Worm (Caenorhabditis elegans) whole organism, L3 larva: Measurements from ENCODE around the gene grl-29.
A peak's percentile ranks its signal among the peaks of the same experiment; 100 is the strongest.

Experiments
- R02D3.7 ChIP-seq: fragments of 150-350 bp; optimal IDR thresholded peaks from 2 replicates; lab custom pipeline; 2014; ENCODE audit warnings: missing biosample characterization, missing genetic modification characterization
- ZK546.5 ChIP-seq: sonication (generic microtip); optimal IDR thresholded peaks from 2 replicates; lab custom pipeline; 2017; ENCODE audit warnings: missing biosample characterization, missing genetic modification characterization
- aly-2 ChIP-seq: fragments of 150-350 bp; optimal IDR thresholded peaks from 2 replicates; lab custom pipeline; 2014; ENCODE audit warnings: missing biosample characterization, missing genetic modification characterization
- ama-1 ChIP-seq: fragments of 150-350 bp; optimal IDR thresholded peaks from 2 replicates; lab custom pipeline; 2018
- ceh-16 ChIP-seq: sonication (generic microtip); optimal IDR thresholded peaks from 2 replicates; lab custom pipeline; 2017; ENCODE audit warnings: missing biosample characterization, missing genetic modification characterization
- ceh-28 ChIP-seq: fragments of 150-350 bp; optimal IDR thresholded peaks from 2 replicates; lab custom pipeline; 2014; ENCODE audit warnings: missing biosample characterization, missing genetic modification reagents, missing genetic modification characterization
- ceh-82 ChIP-seq: fragments of 150-350 bp; optimal IDR thresholded peaks from 2 replicates; lab custom pipeline; 2014; ENCODE audit warnings: missing biosample characterization, missing genetic modification characterization
- ceh-9 ChIP-seq: sonication (generic microtip); optimal IDR thresholded peaks from 2 replicates; lab custom pipeline; 2018; ENCODE audit warnings: missing biosample characterization, missing genetic modification characterization
- daf-12 ChIP-seq: fragments of 150-350 bp; optimal IDR thresholded peaks from 2 replicates; lab custom pipeline; 2014; ENCODE audit warnings: missing biosample characterization, missing genetic modification reagents, missing genetic modification characterization
- egl-27 ChIP-seq: sonication (generic microtip); optimal IDR thresholded peaks from 4 replicates; lab custom pipeline; 2017; ENCODE audit warnings: missing biosample characterization, missing genetic modification reagents, missing genetic modification characterization
- egl-5 ChIP-seq: fragments of 150-350 bp; optimal IDR thresholded peaks from 2 replicates; lab custom pipeline; 2017; ENCODE audit warnings: missing biosample characterization, missing genetic modification reagents, missing genetic modification characterization, inconsistent platforms
- elt-1 ChIP-seq: fragments of 150-350 bp; optimal IDR thresholded peaks from 2 replicates; lab custom pipeline; 2014; ENCODE audit warnings: missing biosample characterization, missing genetic modification characterization
- elt-2 ChIP-seq: sonication (generic microtip); optimal IDR thresholded peaks from 2 replicates; lab custom pipeline; 2016; ENCODE audit warnings: missing genetic modification reagents, mild to moderate bottlenecking, missing genetic modification characterization, missing compliant biosample characterization
- elt-3 ChIP-seq, 3 experiments: fragments of 150-350 bp in 1 of 3; sonication (generic microtip) in 2 of 3; optimal IDR thresholded peaks; 2 replicates in 2 of 3; 4 replicates in 1 of 3; lab custom pipeline; 2014 to 2017; ENCODE audit warnings: missing biosample characterization in 3 of 3, missing genetic modification characterization in 3 of 3
- eor-1 ChIP-seq, 2 experiments: fragments of 150-350 bp; optimal IDR thresholded peaks; 2 replicates each; lab custom pipeline; 2014 to 2018; ENCODE audit warnings: missing biosample characterization in 2 of 2, missing genetic modification characterization in 2 of 2
- fkh-10 ChIP-seq: sonication (generic microtip); optimal IDR thresholded peaks from 2 replicates; lab custom pipeline; 2017; ENCODE audit warnings: missing biosample characterization, missing genetic modification reagents, missing genetic modification characterization
- fkh-2 ChIP-seq: fragments of 150-350 bp; optimal IDR thresholded peaks from 2 replicates; lab custom pipeline; 2014; ENCODE audit warnings: missing biosample characterization, missing genetic modification reagents, missing genetic modification characterization
- fos-1 ChIP-seq: fragments of 150-350 bp; optimal IDR thresholded peaks from 2 replicates; lab custom pipeline; 2014; ENCODE audit warnings: missing biosample characterization, missing genetic modification characterization
- hmg-11 ChIP-seq: sonication (generic microtip); optimal IDR thresholded peaks from 2 replicates; lab custom pipeline; 2016; ENCODE audit warnings: missing genetic modification characterization, missing compliant biosample characterization
- jun-1 ChIP-seq: fragments of 150-350 bp; optimal IDR thresholded peaks from 2 replicates; lab custom pipeline; 2014; ENCODE audit warnings: missing biosample characterization, missing genetic modification reagents, missing genetic modification characterization
- lin-15B ChIP-seq: fragments of 150-350 bp; optimal IDR thresholded peaks from 2 replicates; lab custom pipeline; 2014; ENCODE audit warnings: missing biosample characterization, missing genetic modification characterization
- lin-39 ChIP-seq: fragments of 150-350 bp; optimal IDR thresholded peaks from 2 replicates; lab custom pipeline; 2018; ENCODE audit warnings: missing biosample characterization, missing genetic modification reagents, missing genetic modification characterization
- lsy-12 ChIP-seq: sonication (generic microtip); optimal IDR thresholded peaks from 2 replicates; lab custom pipeline; 2016; ENCODE audit warnings: mild to moderate bottlenecking, missing genetic modification characterization, missing compliant biosample characterization
- mdl-1 ChIP-seq: fragments of 150-350 bp; optimal IDR thresholded peaks from 2 replicates; lab custom pipeline; 2014; ENCODE audit warnings: missing biosample characterization, missing genetic modification characterization
- mml-1 ChIP-seq: fragments of 150-350 bp; sonication (generic microtip); optimal IDR thresholded peaks from 3 replicates; lab custom pipeline; 2014; ENCODE audit warnings: missing biosample characterization, missing genetic modification characterization
- nfya-1 ChIP-seq: sonication (generic microtip); optimal IDR thresholded peaks from 2 replicates; lab custom pipeline; 2017; ENCODE audit warnings: missing genetic modification characterization, mild to moderate bottlenecking, missing compliant biosample characterization, antibody characterized with exemption, moderate library complexity; ENCODE audit not compliant: insufficient read depth
- nhr-11 ChIP-seq: fragments of 150-350 bp; optimal IDR thresholded peaks from 2 replicates; lab custom pipeline; 2014; ENCODE audit warnings: missing biosample characterization, missing genetic modification characterization
- nhr-12 ChIP-seq: fragments of 150-350 bp; optimal IDR thresholded peaks from 2 replicates; lab custom pipeline; 2014; ENCODE audit warnings: missing biosample characterization, missing genetic modification characterization
- nhr-23 ChIP-seq: fragments of 150-350 bp; optimal IDR thresholded peaks from 2 replicates; lab custom pipeline; 2014; ENCODE audit warnings: missing biosample characterization, missing genetic modification reagents, missing genetic modification characterization
- nhr-237 ChIP-seq: fragments of 150-350 bp; optimal IDR thresholded peaks from 2 replicates; lab custom pipeline; 2014; ENCODE audit warnings: missing biosample characterization, missing genetic modification characterization
- nhr-25 ChIP-seq: sonication (generic microtip); optimal IDR thresholded peaks from 2 replicates; lab custom pipeline; 2017; ENCODE audit warnings: missing biosample characterization, missing genetic modification characterization
- nhr-28 ChIP-seq: fragments of 150-350 bp; optimal IDR thresholded peaks from 2 replicates; lab custom pipeline; 2014; ENCODE audit warnings: missing biosample characterization, missing genetic modification characterization
- nhr-43 ChIP-seq: sonication (generic microtip); optimal IDR thresholded peaks from 2 replicates; lab custom pipeline; 2016; ENCODE audit warnings: mild to moderate bottlenecking, missing genetic modification characterization, missing compliant biosample characterization; ENCODE audit not compliant: poor library complexity, severe bottlenecking
- nhr-67 ChIP-seq: fragments of 150-350 bp; optimal IDR thresholded peaks from 2 replicates; lab custom pipeline; 2014; ENCODE audit warnings: missing biosample characterization, missing genetic modification characterization
- nhr-76 ChIP-seq: fragments of 150-350 bp; sonication (generic microtip); optimal IDR thresholded peaks from 5 replicates; lab custom pipeline; 2014; ENCODE audit warnings: missing biosample characterization, missing genetic modification characterization
- nhr-77 ChIP-seq: fragments of 150-350 bp; optimal IDR thresholded peaks from 2 replicates; lab custom pipeline; 2014; ENCODE audit warnings: missing biosample characterization, missing genetic modification characterization
- pha-4 ChIP-seq: fragments of 150-350 bp; optimal IDR thresholded peaks from 2 replicates; lab custom pipeline; 2014; ENCODE audit warnings: missing biosample characterization, missing genetic modification reagents, missing genetic modification characterization
- pqm-1 ChIP-seq: fragments of 150-350 bp; optimal IDR thresholded peaks from 2 replicates; lab custom pipeline; 2017; ENCODE audit warnings: missing biosample characterization, missing genetic modification characterization, inconsistent platforms
- sea-2 ChIP-seq: fragments of 150-350 bp; sonication (generic microtip); optimal IDR thresholded peaks from 4 replicates; lab custom pipeline; 2014; ENCODE audit warnings: missing biosample characterization, missing genetic modification reagents, missing genetic modification characterization
- skn-1 ChIP-seq: fragments of 150-350 bp; optimal IDR thresholded peaks from 2 replicates; lab custom pipeline; 2014; ENCODE audit warnings: missing biosample characterization, missing genetic modification characterization
- snpc-4 ChIP-seq: fragments of 150-350 bp; optimal IDR thresholded peaks from 2 replicates; lab custom pipeline; 2014; ENCODE audit warnings: missing biosample characterization, missing genetic modification characterization
- tbx-2 ChIP-seq: sonication (generic microtip); optimal IDR thresholded peaks from 2 replicates; lab custom pipeline; 2016; ENCODE audit warnings: mild to moderate bottlenecking, missing genetic modification characterization, missing compliant biosample characterization
- unc-39 ChIP-seq: sonication (generic microtip); optimal IDR thresholded peaks from 4 replicates; lab custom pipeline; 2017; ENCODE audit warnings: missing biosample characterization, missing genetic modification characterization
- unc-62 ChIP-seq: fragments of 150-350 bp; sonication (generic microtip); optimal IDR thresholded peaks from 4 replicates; lab custom pipeline; 2014; ENCODE audit warnings: missing biosample characterization, missing genetic modification reagents, missing genetic modification characterization
- zag-1 ChIP-seq: fragments of 150-350 bp; optimal IDR thresholded peaks from 2 replicates; lab custom pipeline; 2014; ENCODE audit warnings: missing biosample characterization, missing genetic modification characterization
- ztf-11 ChIP-seq: fragments of 150-350 bp; optimal IDR thresholded peaks from 2 replicates; lab custom pipeline; 2014; ENCODE audit warnings: missing biosample characterization, missing genetic modification characterization
- ztf-4 ChIP-seq: fragments of 150-350 bp; optimal IDR thresholded peaks from 2 replicates; lab custom pipeline; 2014; ENCODE audit warnings: missing biosample characterization, missing genetic modification characterization

The grl-29 gene

DNA sequence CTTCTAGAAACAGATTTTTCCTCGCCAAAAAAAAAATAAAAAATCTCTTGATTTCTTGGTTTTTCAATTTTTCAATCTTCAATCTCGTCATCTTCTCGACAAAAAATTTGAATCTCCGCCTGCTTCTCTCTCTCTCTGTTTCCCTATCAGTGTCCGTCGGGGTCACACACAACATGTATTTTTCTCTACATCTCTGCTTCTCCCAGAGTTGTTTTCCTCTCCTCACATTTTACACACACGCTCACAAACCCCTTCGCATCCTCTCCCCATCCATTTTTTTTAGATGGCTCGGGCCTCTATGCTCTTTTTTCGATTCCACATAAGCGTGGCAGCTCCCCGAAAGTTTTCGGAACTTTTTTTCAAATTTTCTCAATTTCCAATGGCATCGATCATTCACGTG is 24.8 kb upstream of the grl-29 start:
- no peak for TF ChIP-seq eor-1 (tag; optimal IDR thresholded peaks at IDR 0.05; lab: Kevin White, UChicago)
- TF ChIP-seq egl-5 (tag; lab: Kevin White, UChicago) = no peak
- TF ChIP-seq nhr-43 (tag; lab: Kevin White, UChicago) = peak; percentile 26
- no peak for TF ChIP-seq nhr-77 (tag; lab: Kevin White, UChicago)
- no peak for TF ChIP-seq nhr-12 (tag; lab: Kevin White, UChicago)
- TF ChIP-seq nhr-23 (tag; lab: Kevin White, UChicago) = peak; percentile 50
- TF ChIP-seq nhr-67 (tag; lab: Kevin White, UChicago) = no peak
- TF ChIP-seq ztf-4 = no peak
- no peak for TF ChIP-seq elt-3 (tag; optimal IDR thresholded peaks at IDR 0.05; lab: Kevin White, UChicago)
- peak; percentile 36 for TF ChIP-seq lin-39 (tag; lab: Kevin White, UChicago)
- TF ChIP-seq fkh-10 = no peak
- peak; percentile 63 for TF ChIP-seq pha-4 (tag; lab: Kevin White, UChicago)
- peak; percentile 74 for TF ChIP-seq hmg-11
- peak; percentile 13 for TF ChIP-seq snpc-4 (tag; lab: Kevin White, UChicago)
- no peak for TF ChIP-seq ZK546.5 (tag; lab: Kevin White, UChicago)
- peak; percentile 25 for TF ChIP-seq mdl-1 (tag; lab: Kevin White, UChicago)
- no peak for TF ChIP-seq tbx-2 (tag; lab: Kevin White, UChicago)
- TF ChIP-seq ztf-11 (tag; lab: Kevin White, UChicago) = no peak
- TF ChIP-seq ceh-28 (tag; lab: Kevin White, UChicago) = no peak
- peak; percentile 97 for TF ChIP-seq lin-15B (tag; lab: Kevin White, UChicago)
- no peak for TF ChIP-seq sea-2 (GFP tag; lab: Kevin White, UChicago)
- TF ChIP-seq ama-1 (lab: Kevin White, UChicago) = peak; percentile 45
- no peak for TF ChIP-seq fkh-2 (tag; lab: Kevin White, UChicago)
- TF ChIP-seq R02D3.7 (tag; lab: Kevin White, UChicago) = no peak
- no peak for TF ChIP-seq elt-1 (tag; lab: Kevin White, UChicago)
- TF ChIP-seq ceh-16 = no peak
- no peak for TF ChIP-seq nhr-237 (tag; lab: Kevin White, UChicago)
- TF ChIP-seq fos-1 (tag; lab: Kevin White, UChicago) = no peak
- peak; percentile 37 for TF ChIP-seq elt-2
- no peak for TF ChIP-seq nhr-25 (tag; lab: Kevin White, UChicago)
- no peak for TF ChIP-seq ceh-82 (tag; lab: Kevin White, UChicago)
- TF ChIP-seq ceh-9 (tag; lab: Kevin White, UChicago) = no peak
- no peak for TF ChIP-seq zag-1
- no peak for TF ChIP-seq daf-12 (tag; lab: Kevin White, UChicago)
- TF ChIP-seq nhr-11 (tag; lab: Kevin White, UChicago) = no peak
- no peak for TF ChIP-seq skn-1
- no peak for TF ChIP-seq pqm-1 (tag; lab: Kevin White, UChicago)
- TF ChIP-seq nhr-76 (tag; lab: Kevin White, UChicago) = no peak
- TF ChIP-seq lsy-12 (tag; lab: Kevin White, UChicago) = no peak
- TF ChIP-seq nfya-1 (tag; lab: Kevin White, UChicago) = peak; percentile 60
- TF ChIP-seq aly-2 = no peak
- no peak for TF ChIP-seq unc-39 (tag; lab: Kevin White, UChicago)
- no peak for TF ChIP-seq nhr-28 (tag; lab: Kevin White, UChicago)
- TF ChIP-seq egl-27 (tag; lab: Kevin White, UChicago) = no peak
- TF ChIP-seq jun-1 (tag; lab: Kevin White, UChicago) = no peak
- no peak for TF ChIP-seq mml-1
- TF ChIP-seq unc-62 (GFP tag; lab: Kevin White, UChicago) = no peak
